Worm (Caenorhabditis elegans) whole organism, young adult: Measurements from ENCODE around the gene Y53C12A.7.

Experiments
- lin-35 ChIP-seq, 3 experiments: fragments of 150-350 bp in 2 of 3; sonication (generic microtip) in 1 of 3; optimal IDR thresholded peaks; 2 replicates each; lab custom pipeline; 2014 to 2018; ENCODE audit warnings: missing biosample characterization in 3 of 3, missing genetic modification characterization in 3 of 3, missing genetic modification reagents in 3 of 3
- unc-130 ChIP-seq: sonication (generic microtip); optimal IDR thresholded peaks from 2 replicates; lab custom pipeline; 2016; ENCODE audit warnings: missing genetic modification reagents, missing genetic modification characterization, missing compliant biosample characterization

ce11 chrII:9668959-9669358 lies 31.4 kb upstream of the Y53C12A.7 start, which contains the start of gene taf-8:
- TF ChIP-seq unc-130 (GFP tag; lab: Kevin White, UChicago) = no peak
- no peak for TF ChIP-seq lin-35 (GFP tag; optimal IDR thresholded peaks at IDR 0.05; lab: Kevin White, UChicago)
